Worm (Caenorhabditis elegans): ENCODE measurements around the gene R08C7.5.

Gene R08C7.5

DNA sequence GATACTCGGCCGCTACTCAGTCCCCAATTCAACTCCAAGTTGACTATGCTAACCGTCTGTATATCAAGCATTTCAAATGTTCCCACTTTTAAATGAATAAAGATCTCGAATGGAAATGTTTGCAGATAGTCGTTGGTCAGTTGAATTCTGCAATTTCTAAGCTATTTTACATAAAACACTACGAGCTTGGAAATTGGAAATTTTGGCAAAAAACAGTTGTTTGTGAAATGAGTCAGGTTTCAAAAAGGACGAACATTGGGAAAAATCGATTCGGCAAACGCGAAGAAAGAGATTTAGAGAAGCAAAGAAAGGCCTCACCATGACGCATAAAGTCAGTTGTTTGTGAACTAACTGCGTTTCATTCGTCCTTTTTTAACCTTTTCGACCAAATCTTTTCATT, 16.9 kb downstream of the R08C7.5 start (continued):
- no peak for TF ChIP-seq cebp-1 (GFP tag; IDR thresholded peaks at IDR 0.05)
- TF ChIP-seq cebp-1 (tag; optimal IDR thresholded peaks at IDR 0.05), result no peak
- TF ChIP-seq Y53F4B.3 (GFP tag; IDR thresholded peaks at IDR 0.05), result 0 out of 2 replicates have a peak, but pooled peaks have one; percentile 13
- no peak for TF ChIP-seq ceh-79 (tag; optimal IDR thresholded peaks at IDR 0.05)
- no peak for TF ChIP-seq nfya-1 (tag; optimal IDR thresholded peaks at IDR 0.05; ENCODE audit: borderline replicate concordance, insufficient read depth)
- no peak for TF ChIP-seq hlh-26 (GFP tag; conservative IDR thresholded peaks at IDR 0.05)
- peak; percentile 66 for TF ChIP-seq hsf-1 (GFP tag; IDR thresholded peaks at IDR 0.05)
- TF ChIP-seq F22D6.2 (tag; optimal IDR thresholded peaks at IDR 0.05), result no peak
- TF ChIP-seq nhr-27 (tag; optimal IDR thresholded peaks at IDR 0.05), result no peak
- no peak for TF ChIP-seq attf-3 (GFP tag; conservative IDR thresholded peaks at IDR 0.05)
- TF ChIP-seq madf-8 (GFP tag; conservative IDR thresholded peaks at IDR 0.05), result no peak
- TF ChIP-seq lsy-27 (tag; optimal IDR thresholded peaks at IDR 0.05; ENCODE audit: borderline replicate concordance, insufficient read depth), result no peak
- TF ChIP-seq C06A6.2 (GFP tag; conservative IDR thresholded peaks at IDR 0.05), result no peak
- no peak for TF ChIP-seq tbx-9 (tag; optimal IDR thresholded peaks at IDR 0.05; ENCODE audit: borderline replicate concordance)
- TF ChIP-seq ztf-22 (GFP tag; optimal IDR thresholded peaks at IDR 0.05), result no peak
- peak; percentile 71; the same call in 1 of the 2 replicates for TF ChIP-seq lin-26 (GFP tag; IDR thresholded peaks at IDR 0.05)
- TF ChIP-seq athp-1 (tag; optimal IDR thresholded peaks at IDR 0.05), result no peak
- no peak for TF ChIP-seq chd-7 (tag; optimal IDR thresholded peaks at IDR 0.05)
- TF ChIP-seq let-607 (tag; optimal IDR thresholded peaks at IDR 0.05), result no peak
- no peak for TF ChIP-seq F39B2.1 (GFP tag; IDR thresholded peaks at IDR 0.05)
- peak; percentile 12; the same call in 1 of the 2 replicates for TF ChIP-seq Y95B8A.8 (GFP tag; IDR thresholded peaks at IDR 0.05)
- no peak for TF ChIP-seq Y56A3A.18 (GFP tag; IDR thresholded peaks at IDR 0.05)
- 0 out of 2 replicates have a peak, but pooled peaks have one; percentile 61 for TF ChIP-seq C17E4.6 (GFP tag; IDR thresholded peaks at IDR 0.05)
- no peak for TF ChIP-seq unc-62 (GFP tag; optimal IDR thresholded peaks at IDR 0.05)
- TF ChIP-seq atf-7 (tag; optimal IDR thresholded peaks at IDR 0.05), result no peak
- no peak for TF ChIP-seq K11D2.4 (GFP tag; IDR thresholded peaks at IDR 0.05)
- peak; percentile 52 for TF ChIP-seq hmg-1.2 (GFP tag; IDR thresholded peaks at IDR 0.05)
- TF ChIP-seq ets-4 (GFP tag; optimal IDR thresholded peaks at IDR 0.05), result no peak
- no peak for TF ChIP-seq nfya-2 (GFP tag; IDR thresholded peaks at IDR 0.05)
- no peak for TF ChIP-seq nhr-179 (tag; optimal IDR thresholded peaks at IDR 0.05)

- TF ChIP-seq ZK185.1 (tag; optimal IDR thresholded peaks at IDR 0.05; ENCODE audit: poor library complexity, severe bottlenecking) (no peak), xnd-1 (tag; optimal IDR thresholded peaks at IDR 0.05) (no peak), ceh-100 (GFP tag; IDR thresholded peaks at IDR 0.05) (no peak), ztf-26 (tag; optimal IDR thresholded peaks at IDR 0.05) (no peak)
Measured at ce11 chrIV:4447284-4447366, 17.1 kb downstream of the R08C7.5 start, which contains the start of gene chat-1. TSS of gene chat-1 (plus strand) at chrIV:4447331.

DNA sequence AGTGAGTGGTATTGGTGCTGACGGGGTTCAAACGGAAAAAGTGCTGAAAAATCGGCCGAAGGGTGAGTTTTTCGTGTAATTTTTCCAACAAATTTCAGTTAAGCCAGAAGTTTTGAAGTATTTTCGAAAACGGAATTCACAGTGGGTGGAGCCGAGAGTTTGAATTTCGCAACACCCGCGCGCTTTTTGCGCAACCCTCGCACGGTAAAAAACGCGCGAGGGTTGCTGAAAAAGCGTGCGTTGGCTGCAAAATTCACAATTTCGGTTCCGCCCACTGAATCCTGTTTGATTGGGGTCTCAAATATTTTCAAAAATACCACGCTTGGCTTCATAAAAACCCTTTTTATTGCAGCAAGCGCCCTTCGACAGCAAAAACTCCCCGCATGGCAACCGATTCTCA, 17.3 kb downstream of the R08C7.5 start:
- TF ChIP-seq dpl-1 (GFP tag; optimal IDR thresholded peaks at IDR 0.05) (peak; percentile 30), atf-7 (tag; optimal IDR thresholded peaks at IDR 0.05) (no peak), nfya-1 (tag; optimal IDR thresholded peaks at IDR 0.05; ENCODE audit: borderline replicate concordance, insufficient read depth) (no peak), hrde-1 (tag; optimal IDR thresholded peaks at IDR 0.05; ENCODE audit: borderline replicate concordance) (no peak), egl-44 (GFP tag; IDR thresholded peaks at IDR 0.05) (no peak), dox-1 (GFP tag; IDR thresholded peaks at IDR 0.05) (peak; percentile 43; the same call in 1 of the 2 replicates), ztf-28 (GFP tag; IDR thresholded peaks at IDR 0.05) (peak; percentile 56; the same call in 1 of the 2 replicates), F39B2.1 (GFP tag; IDR thresholded peaks at IDR 0.05) (0 out of 2 replicates have a peak, but pooled peaks have one; percentile 12), lag-1 (GFP tag; IDR thresholded peaks at IDR 0.05) (no peak), T07F8.4 (tag; optimal IDR thresholded peaks at IDR 0.05) (no peak), egl-18 (GFP tag; IDR thresholded peaks at IDR 0.05) (no peak), cebp-1 (GFP tag; IDR thresholded peaks at IDR 0.05) (no peak), cebp-1 (tag; optimal IDR thresholded peaks at IDR 0.05) (peak; percentile 91), snpc-1.3 (tag; optimal IDR thresholded peaks at IDR 0.05; ENCODE audit: insufficient read depth) (no peak), nhr-27 (tag; optimal IDR thresholded peaks at IDR 0.05) (no peak), lin-54 (GFP tag; optimal IDR thresholded peaks at IDR 0.05) (peak; percentile 54), mxl-1 (tag; optimal IDR thresholded peaks at IDR 0.05) (no peak), F22D6.2 (tag; optimal IDR thresholded peaks at IDR 0.05) (no peak), attf-6 (GFP tag; IDR thresholded peaks at IDR 0.05) (no peak), F10E7.11 (tag; optimal IDR thresholded peaks at IDR 0.05) (no peak)

Measured in whole organism, young adult.